Worm (Caenorhabditis elegans) whole organism, late embryonic: ENCODE measurements around the gene F35H10.5.

Source experiments
- F13H6.1 ChIP-seq: sonication (generic microtip); optimal IDR thresholded peaks from 2 replicates; lab custom pipeline; 2016; ENCODE audit warnings: missing genetic modification characterization, missing compliant biosample characterization
- K09A11.1 ChIP-seq: sonication (generic microtip); optimal IDR thresholded peaks from 2 replicates; lab custom pipeline; 2017; ENCODE audit warnings: antibody characterized with exemption, mild to moderate bottlenecking, missing genetic modification characterization, missing compliant biosample characterization; ENCODE audit not compliant: insufficient read depth
- T23F11.4 ChIP-seq: fragments of 200-800 bp; sonication (Bioruptor generic); optimal IDR thresholded peaks from 2 replicates; lab custom pipeline; 2018; ENCODE audit warnings: mild to moderate bottlenecking, missing genetic modification characterization, missing compliant biosample characterization
- Y22D7AL.16 ChIP-seq: sonication (generic microtip); optimal IDR thresholded peaks from 2 replicates; lab custom pipeline; 2016; ENCODE audit warnings: missing genetic modification characterization, missing compliant biosample characterization
- ama-1 ChIP-seq: fragments of 150-350 bp; optimal IDR thresholded peaks from 2 replicates; lab custom pipeline; 2014
- ceh-18 ChIP-seq: sonication (generic microtip); optimal IDR thresholded peaks from 2 replicates; lab custom pipeline; 2016; ENCODE audit warnings: missing genetic modification characterization, missing compliant biosample characterization
- ceh-19 ChIP-seq: fragments of 200-800 bp; sonication (Bioruptor generic); optimal IDR thresholded peaks from 2 replicates; lab custom pipeline; 2018; ENCODE audit warnings: mild to moderate bottlenecking, missing genetic modification characterization, missing compliant biosample characterization
- ceh-24 ChIP-seq: sonication (generic microtip); optimal IDR thresholded peaks from 2 replicates; lab custom pipeline; 2016; ENCODE audit warnings: mild to moderate bottlenecking, missing genetic modification characterization, missing compliant biosample characterization
- ceh-31 ChIP-seq: sonication (generic microtip); optimal IDR thresholded peaks from 2 replicates; lab custom pipeline; 2016; ENCODE audit warnings: missing genetic modification characterization, missing compliant biosample characterization
- ceh-6 ChIP-seq: fragments of 200-800 bp; sonication (Bioruptor generic); optimal IDR thresholded peaks from 2 replicates; lab custom pipeline; 2018; ENCODE audit warnings: mild to moderate bottlenecking, missing genetic modification characterization, missing compliant biosample characterization
- dve-1 ChIP-seq: sonication (generic microtip); optimal IDR thresholded peaks from 2 replicates; lab custom pipeline; 2017; ENCODE audit warnings: antibody characterized with exemption, mild to moderate bottlenecking, missing genetic modification characterization, missing compliant biosample characterization
- elt-2 ChIP-seq: sonication (generic microtip); optimal IDR thresholded peaks from 2 replicates; lab custom pipeline; 2016; ENCODE audit warnings: missing genetic modification reagents, missing genetic modification characterization, missing compliant biosample characterization
- ets-4 ChIP-seq: sonication (generic microtip); optimal IDR thresholded peaks from 2 replicates; lab custom pipeline; 2016; ENCODE audit warnings: missing genetic modification characterization, missing compliant biosample characterization
- eyg-1 ChIP-seq: sonication (generic microtip); optimal IDR thresholded peaks from 2 replicates; lab custom pipeline; 2016; ENCODE audit warnings: missing genotype, missing genetic modification characterization, missing compliant biosample characterization
- fkh-6 ChIP-seq: sonication (generic microtip); optimal IDR thresholded peaks from 2 replicates; lab custom pipeline; 2016; ENCODE audit warnings: missing genetic modification characterization, missing compliant biosample characterization
- hlh-13 ChIP-seq: fragments of 200-800 bp; sonication (Bioruptor generic); optimal IDR thresholded peaks from 2 replicates; lab custom pipeline; 2018; ENCODE audit warnings: mild to moderate bottlenecking, missing genetic modification characterization, missing compliant biosample characterization
- hlh-15 ChIP-seq: sonication (generic microtip); optimal IDR thresholded peaks from 2 replicates; lab custom pipeline; 2016; ENCODE audit warnings: missing genetic modification characterization, missing compliant biosample characterization
- hlh-6 ChIP-seq: sonication (generic microtip); optimal IDR thresholded peaks from 2 replicates; lab custom pipeline; 2016; ENCODE audit warnings: missing genotype, missing genetic modification characterization, missing compliant biosample characterization
- hlh-8 ChIP-seq: sonication (generic microtip); optimal IDR thresholded peaks from 2 replicates; lab custom pipeline; 2016; ENCODE audit warnings: missing genotype, missing genetic modification characterization, missing compliant biosample characterization
- lin-11 ChIP-seq: fragments of 200-800 bp; sonication (Bioruptor generic); optimal IDR thresholded peaks from 2 replicates; lab custom pipeline; 2018; ENCODE audit warnings: mild to moderate bottlenecking, missing genetic modification characterization, missing compliant biosample characterization
- mec-3 ChIP-seq: sonication (generic microtip); optimal IDR thresholded peaks from 2 replicates; lab custom pipeline; 2016; ENCODE audit warnings: borderline replicate concordance, missing genetic modification characterization, missing compliant biosample characterization
- nfya-1 ChIP-seq: sonication (generic microtip); optimal IDR thresholded peaks from 2 replicates; lab custom pipeline; 2017; ENCODE audit warnings: missing genetic modification characterization, mild to moderate bottlenecking, missing compliant biosample characterization, antibody characterized with exemption, moderate library complexity
- nhr-11 ChIP-seq: fragments of 150-350 bp; optimal IDR thresholded peaks from 2 replicates; lab custom pipeline; 2014; ENCODE audit warnings: missing biosample characterization, missing genetic modification characterization
- nhr-232 ChIP-seq: sonication (generic microtip); optimal IDR thresholded peaks from 2 replicates; lab custom pipeline; 2016; ENCODE audit warnings: missing genetic modification characterization, missing compliant biosample characterization
- npax-4 ChIP-seq: sonication (generic microtip); optimal IDR thresholded peaks from 2 replicates; lab custom pipeline; 2016; ENCODE audit warnings: missing genetic modification characterization, missing compliant biosample characterization
- pat-9 ChIP-seq: fragments of 200-800 bp; sonication (Bioruptor generic); optimal IDR thresholded peaks from 2 replicates; lab custom pipeline; 2018; ENCODE audit warnings: mild to moderate bottlenecking, missing genetic modification characterization, moderate library complexity, missing compliant biosample characterization
- pax-1 ChIP-seq: fragments of 150-350 bp; optimal IDR thresholded peaks from 2 replicates; lab custom pipeline; 2014; ENCODE audit warnings: missing biosample characterization, missing genetic modification characterization
- pha-4 ChIP-seq: fragments of 150-350 bp; optimal IDR thresholded peaks from 2 replicates; lab custom pipeline; 2018; ENCODE audit warnings: missing biosample characterization, missing genetic modification reagents, missing genetic modification characterization
- pros-1 ChIP-seq: fragments of 150-350 bp; optimal IDR thresholded peaks from 2 replicates; lab custom pipeline; 2014; ENCODE audit warnings: missing biosample characterization, missing genetic modification reagents, missing genetic modification characterization
- ref-2 ChIP-seq: sonication (generic microtip); optimal IDR thresholded peaks from 2 replicates; lab custom pipeline; 2016; ENCODE audit warnings: missing genetic modification characterization, missing compliant biosample characterization
- rnt-1 ChIP-seq: sonication (generic microtip); optimal IDR thresholded peaks from 2 replicates; lab custom pipeline; 2016; ENCODE audit warnings: missing genetic modification characterization, missing compliant biosample characterization
- sox-2 ChIP-seq: fragments of 200-800 bp; sonication (Bioruptor generic); IDR thresholded peaks from 2 replicates; pipeline ENCODE4 v1.3.6; 2022; ENCODE audit warnings: missing genetic modification reagents, missing genetic modification characterization, missing compliant biosample characterization
- sox-4 ChIP-seq: sonication (generic microtip); optimal IDR thresholded peaks from 2 replicates; lab custom pipeline; 2017; ENCODE audit warnings: mild to moderate bottlenecking, missing genetic modification characterization, inconsistent platforms, missing compliant biosample characterization
- syd-9 ChIP-seq: sonication (generic microtip); optimal IDR thresholded peaks from 2 replicates; lab custom pipeline; 2016; ENCODE audit warnings: mild to moderate bottlenecking, missing genetic modification characterization, moderate library complexity, missing compliant biosample characterization
- tbx-2 ChIP-seq: sonication (generic microtip); optimal IDR thresholded peaks from 2 replicates; lab custom pipeline; 2016; ENCODE audit warnings: missing genetic modification characterization, missing compliant biosample characterization
- tbx-7 ChIP-seq: sonication (generic microtip); optimal IDR thresholded peaks from 2 replicates; lab custom pipeline; 2016; ENCODE audit warnings: missing genotype, missing genetic modification characterization, missing compliant biosample characterization
- ttx-3 ChIP-seq: sonication (generic microtip); optimal IDR thresholded peaks from 2 replicates; lab custom pipeline; 2016; ENCODE audit warnings: missing genetic modification reagents, missing genetic modification characterization, missing compliant biosample characterization
- unc-42 ChIP-seq: sonication (generic microtip); optimal IDR thresholded peaks from 2 replicates; lab custom pipeline; 2016; ENCODE audit warnings: missing genotype, missing genetic modification characterization, missing compliant biosample characterization

Gene F35H10.5

DNA sequence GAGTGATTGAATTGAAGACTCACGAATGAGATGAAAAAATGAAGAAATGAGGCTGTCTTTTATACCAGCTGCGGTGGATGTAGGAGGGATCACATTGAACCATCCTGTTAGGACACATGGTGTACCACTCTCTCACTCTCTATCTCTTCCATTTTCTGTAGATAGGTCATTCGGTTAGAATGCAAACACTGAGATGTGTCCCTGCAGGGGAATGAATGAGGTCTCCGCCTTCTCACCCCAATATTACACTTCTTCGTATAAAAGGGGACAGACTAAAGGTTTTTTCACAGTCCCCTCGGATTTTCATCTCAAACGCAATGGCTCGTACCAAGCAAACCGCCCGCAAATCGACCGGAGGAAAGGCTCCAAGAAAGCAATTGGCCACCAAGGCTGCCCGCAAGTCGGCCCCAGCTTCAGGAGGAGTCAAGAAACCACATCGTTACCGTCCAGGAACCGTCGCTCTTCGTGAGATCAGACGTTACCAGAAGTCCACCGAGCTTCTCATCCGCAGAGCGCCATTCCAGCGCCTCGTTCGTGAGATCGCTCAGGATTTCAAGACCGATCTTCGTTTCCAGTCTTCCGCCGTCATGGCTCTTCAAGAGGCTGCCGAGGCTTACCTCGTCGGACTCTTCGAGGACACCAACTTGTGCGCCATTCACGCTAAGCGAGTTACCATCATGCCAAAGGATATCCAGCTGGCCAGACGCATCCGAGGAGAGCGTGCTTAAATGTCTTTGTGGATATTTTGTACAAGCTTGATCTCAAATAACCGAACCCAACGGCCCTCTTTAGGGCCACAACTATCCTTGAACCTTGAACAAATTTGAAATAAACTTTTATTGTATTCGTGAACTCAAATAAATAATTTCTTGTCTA is 33.7 kb downstream of the F35H10.5 start, which contains the start of gene his-32 (continued):
- no peak for TF ChIP-seq npax-4 (tag; lab: Kevin White, UChicago)
- TF ChIP-seq ama-1 (lab: Kevin White, UChicago), result peak; percentile 89
- peak; percentile 5 for TF ChIP-seq pros-1 (tag; lab: Kevin White, UChicago)
- TF ChIP-seq ceh-31 (tag; lab: Kevin White, UChicago), result peak; percentile 86
- no peak for TF ChIP-seq eyg-1 (tag; lab: Kevin White, UChicago)
- peak; percentile 79 for TF ChIP-seq tbx-7 (tag; lab: Kevin White, UChicago)
- no peak for TF ChIP-seq mec-3
- peak; percentile 81 for TF ChIP-seq tbx-2 (tag; lab: Kevin White, UChicago)
- no peak for TF ChIP-seq K09A11.1 (tag; lab: Kevin White, UChicago)
- no peak for TF ChIP-seq nhr-232 (tag; lab: Kevin White, UChicago)
- TF ChIP-seq Y22D7AL.16 (tag; lab: Kevin White, UChicago), result no peak
- TF ChIP-seq lin-11 (tag; lab: Kevin White, UChicago), result no peak
- TF ChIP-seq dve-1, result peak; percentile 34
- TF ChIP-seq ceh-6 (GFP tag; lab: Kevin White, UChicago), result no peak

DNA sequence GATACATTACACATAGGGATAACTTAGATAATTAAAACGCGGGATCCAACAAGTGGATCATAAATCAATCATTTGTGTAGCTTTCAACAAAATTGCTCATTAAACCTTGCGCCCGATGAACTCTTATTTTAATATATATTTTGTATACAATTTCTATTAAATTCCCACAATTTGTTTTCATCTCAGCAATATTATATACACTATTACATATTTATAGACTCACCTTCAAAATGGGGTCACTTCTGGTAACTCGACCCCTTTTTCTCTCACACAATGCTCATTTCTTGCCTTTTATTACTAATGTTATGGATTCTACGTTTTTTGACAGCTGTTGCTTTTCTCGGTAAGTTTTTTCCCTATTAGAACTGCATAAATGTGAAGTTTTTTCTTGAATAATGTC is 39.1 kb downstream of the F35H10.5 start, which contains the start of gene lgc-6:
lgc-6 (plus strand) TSS at position 301 of the 400 bp plus-strand sequence.
- TF ChIP-seq mec-3 (no peak), syd-9 (tag; lab: Kevin White, UChicago) (no peak), ceh-24 (tag; lab: Kevin White, UChicago) (no peak), T23F11.4 (GFP tag; lab: Kevin White, UChicago) (no peak), dve-1 (no peak), hlh-6 (tag; lab: Kevin White, UChicago) (no peak), sox-4 (tag; lab: Kevin White, UChicago) (no peak), pax-1 (no peak), rnt-1 (tag; lab: Kevin White, UChicago) (no peak), unc-42 (tag; lab: Kevin White, UChicago) (no peak), ttx-3 (tag; lab: Kevin White, UChicago) (no peak), ref-2 (no peak), tbx-7 (tag; lab: Kevin White, UChicago) (no peak), ceh-18 (no peak), K09A11.1 (tag; lab: Kevin White, UChicago) (no peak)

- no peak for TF ChIP-seq F13H6.1
- TF ChIP-seq tbx-2 (tag; lab: Kevin White, UChicago), result no peak
- TF ChIP-seq nhr-11 (tag; lab: Kevin White, UChicago), result no peak
- TF ChIP-seq ceh-19 (GFP tag; lab: Kevin White, UChicago), result no peak
- TF ChIP-seq elt-2 (tag; lab: Kevin White, UChicago), result no peak
- TF ChIP-seq hlh-13 (GFP tag; lab: Kevin White, UChicago), result no peak
- no peak for TF ChIP-seq fkh-6 (tag; lab: Kevin White, UChicago)
- TF ChIP-seq pat-9, result no peak
- no peak for TF ChIP-seq nfya-1 (tag; lab: Kevin White, UChicago)
- no peak for TF ChIP-seq ets-4
- TF ChIP-seq pha-4 (tag; lab: Kevin White, UChicago), result no peak
- TF ChIP-seq sox-2 (GFP tag; lab: Robert Waterston, UW), result no peak
- no peak for TF ChIP-seq T23F11.4 (GFP tag; lab: Kevin White, UChicago)
- TF ChIP-seq hlh-15 (tag; lab: Kevin White, UChicago), result no peak
- no peak for TF ChIP-seq hlh-8 (tag; lab: Kevin White, UChicago)
Observed at ce11 chrIV:8342385-8342784, 41.8 kb downstream of the F35H10.5 start, which contains the start of gene lgc-5. lgc-5 (plus strand) TSS chrIV:8342685.
